Worm (Caenorhabditis elegans) whole organism, L1 larva: Measurements from ENCODE around the gene R107.9.

ENCODE experiments used
- C04F5.9 ChIP-seq: sonication (generic microtip); optimal IDR thresholded peaks from 2 replicates; lab custom pipeline; 2016; ENCODE audit warnings: missing genetic modification characterization, missing compliant biosample characterization
- F16B12.6 ChIP-seq: fragments of 150-350 bp; optimal IDR thresholded peaks from 2 replicates; lab custom pipeline; 2014; ENCODE audit warnings: missing biosample characterization, missing genetic modification characterization
- alr-1 ChIP-seq: fragments of 200-800 bp; sonication (Bioruptor generic); optimal IDR thresholded peaks from 2 replicates; lab custom pipeline; 2018; ENCODE audit warnings: borderline replicate concordance, mild to moderate bottlenecking, missing genetic modification characterization, missing compliant biosample characterization
- aly-2 ChIP-seq: fragments of 150-350 bp; optimal IDR thresholded peaks from 2 replicates; lab custom pipeline; 2014; ENCODE audit warnings: missing biosample characterization, missing genetic modification characterization
- blmp-1 ChIP-seq: fragments of 150-350 bp; optimal IDR thresholded peaks from 2 replicates; lab custom pipeline; 2014; ENCODE audit warnings: missing biosample characterization, missing genetic modification characterization
- ceh-82 ChIP-seq, 3 experiments: fragments of 150-350 bp in 1 of 3; sonication (generic microtip) in 2 of 3; optimal IDR thresholded peaks; 2 replicates each; lab custom pipeline; 2014 to 2017; ENCODE audit warnings: missing biosample characterization in 3 of 3, missing genetic modification characterization in 3 of 3
- ceh-88 ChIP-seq: fragments of 200-800 bp; sonication (Bioruptor generic); IDR thresholded peaks from 2 replicates; pipeline ENCODE4 v1.3.6; 2022; ENCODE audit warnings: missing genetic modification characterization, missing compliant biosample characterization
- ces-1 ChIP-seq: fragments of 150-350 bp; optimal IDR thresholded peaks from 2 replicates; lab custom pipeline; 2014; ENCODE audit warnings: missing biosample characterization, missing genetic modification reagents, missing genetic modification characterization
- dpl-1 ChIP-seq, 3 experiments: fragments of 150-350 bp in 2 of 3; sonication (generic microtip) in 1 of 3; optimal IDR thresholded peaks; 2 replicates each; lab custom pipeline; 2014 to 2017; ENCODE audit warnings: missing biosample characterization in 3 of 3, missing genetic modification characterization in 3 of 3, missing genetic modification reagents in 3 of 3
- dsc-1 ChIP-seq: sonication (generic microtip); optimal IDR thresholded peaks from 2 replicates; lab custom pipeline; 2016; ENCODE audit warnings: mild to moderate bottlenecking, missing genetic modification characterization, missing compliant biosample characterization
- efl-1 ChIP-seq, 4 experiments: fragments of 150-350 bp; optimal IDR thresholded peaks in 3 of 4; peaks in 1 of 4; 1 replicate in 1 of 4; 2 replicates in 3 of 4; lab custom pipeline; 2014; ENCODE audit warnings: missing biosample characterization in 2 of 4, missing genetic modification characterization in 2 of 4, missing genetic modification reagents in 2 of 4
- efl-3 ChIP-seq: fragments of 200-800 bp; sonication (Bioruptor generic); optimal IDR thresholded peaks from 2 replicates; lab custom pipeline; 2018; ENCODE audit warnings: mild to moderate bottlenecking, missing genetic modification characterization, missing compliant biosample characterization
- egl-27 ChIP-seq, 2 experiments: fragments of 150-350 bp in 1 of 2; sonication (generic microtip); optimal IDR thresholded peaks; 3 replicates each; lab custom pipeline; 2017 to 2018; ENCODE audit warnings: missing biosample characterization in 2 of 2, missing genetic modification characterization in 2 of 2, missing genetic modification reagents in 2 of 2
- ets-5 ChIP-seq: fragments of 200-800 bp; sonication (Bioruptor generic); IDR thresholded peaks from 2 replicates; pipeline ENCODE4 v1.3.6; 2022; ENCODE audit warnings: missing genetic modification characterization, missing compliant biosample characterization
- fkh-10 ChIP-seq: sonication (generic microtip); optimal IDR thresholded peaks from 2 replicates; lab custom pipeline; 2017; ENCODE audit warnings: missing biosample characterization, missing genetic modification reagents, missing genetic modification characterization
- fkh-4 ChIP-seq: sonication (generic microtip); optimal IDR thresholded peaks from 2 replicates; lab custom pipeline; 2016; ENCODE audit warnings: missing compliant biosample characterization, missing genetic modification characterization, borderline replicate concordance
- hlh-4 ChIP-seq: sonication (generic microtip); optimal IDR thresholded peaks from 2 replicates; lab custom pipeline; 2016; ENCODE audit warnings: mild to moderate bottlenecking, missing genetic modification characterization, missing compliant biosample characterization
- hpl-2 ChIP-seq: fragments of 150-350 bp; optimal IDR thresholded peaks from 2 replicates; lab custom pipeline; 2014; ENCODE audit warnings: missing biosample characterization, missing genetic modification reagents, missing genetic modification characterization
- irx-1 ChIP-seq: sonication (generic microtip); optimal IDR thresholded peaks from 2 replicates; lab custom pipeline; 2016; ENCODE audit warnings: missing genetic modification characterization, missing compliant biosample characterization
- isw-1 ChIP-seq: fragments of 200-800 bp; sonication (Bioruptor generic); IDR thresholded peaks from 2 replicates; pipeline ENCODE4 v1.3.6; 2022; ENCODE audit warnings: missing genetic modification characterization, missing compliant biosample characterization
- jun-1 ChIP-seq: fragments of 150-350 bp; optimal IDR thresholded peaks from 2 replicates; lab custom pipeline; 2014; ENCODE audit warnings: missing biosample characterization, missing genetic modification reagents, missing genetic modification characterization
- lin-15B ChIP-seq: fragments of 150-350 bp; sonication (generic microtip); optimal IDR thresholded peaks from 3 replicates; lab custom pipeline; 2014; ENCODE audit warnings: missing biosample characterization, missing genetic modification characterization
- lin-35 ChIP-seq, 2 experiments: fragments of 150-350 bp; optimal IDR thresholded peaks; 2 replicates each; lab custom pipeline; 2014; ENCODE audit warnings: missing biosample characterization in 2 of 2, missing genetic modification characterization in 2 of 2, missing genetic modification reagents in 2 of 2
- lin-39 ChIP-seq: fragments of 150-350 bp; optimal IDR thresholded peaks from 2 replicates; lab custom pipeline; 2014; ENCODE audit warnings: missing biosample characterization, missing genetic modification reagents, missing genetic modification characterization
- mdl-1 ChIP-seq, 2 experiments: fragments of 150-350 bp; optimal IDR thresholded peaks; 2 replicates each; lab custom pipeline; 2014 to 2017; ENCODE audit warnings: missing biosample characterization in 2 of 2, missing genetic modification characterization in 2 of 2, inconsistent platforms in 1 of 2
- mef-2 ChIP-seq: fragments of 150-350 bp; optimal IDR thresholded peaks from 2 replicates; lab custom pipeline; 2014; ENCODE audit warnings: missing biosample characterization, missing genetic modification characterization
- nhr-20 ChIP-seq: sonication (generic microtip); optimal IDR thresholded peaks from 2 replicates; lab custom pipeline; 2016; ENCODE audit warnings: mild to moderate bottlenecking, missing genetic modification characterization, missing compliant biosample characterization
- nhr-237 ChIP-seq: fragments of 150-350 bp; optimal IDR thresholded peaks from 2 replicates; lab custom pipeline; 2014; ENCODE audit warnings: missing biosample characterization, missing genetic modification characterization
- nhr-47 ChIP-seq: sonication (generic microtip); optimal IDR thresholded peaks from 2 replicates; lab custom pipeline; 2016; ENCODE audit warnings: mild to moderate bottlenecking, missing genetic modification characterization, moderate library complexity, missing compliant biosample characterization
- nhr-71 ChIP-seq: sonication (generic microtip); optimal IDR thresholded peaks from 2 replicates; lab custom pipeline; 2016; ENCODE audit warnings: mild to moderate bottlenecking, missing genetic modification characterization, moderate library complexity, missing compliant biosample characterization
- nhr-77 ChIP-seq: fragments of 150-350 bp; optimal IDR thresholded peaks from 2 replicates; lab custom pipeline; 2014; ENCODE audit warnings: missing biosample characterization, missing genetic modification characterization
- nhr-85 ChIP-seq: sonication (generic microtip); peaks from one replicate; lab custom pipeline; 2016; ENCODE audit warnings: missing genetic modification characterization, inconsistent platforms, missing compliant biosample characterization
- nhr-90 ChIP-seq: sonication (generic microtip); optimal IDR thresholded peaks from 2 replicates; lab custom pipeline; 2016; ENCODE audit warnings: mild to moderate bottlenecking, missing genetic modification characterization, missing compliant biosample characterization; ENCODE audit not compliant: poor library complexity
- pag-3 ChIP-seq: sonication (generic microtip); optimal IDR thresholded peaks from 2 replicates; lab custom pipeline; 2017; ENCODE audit warnings: missing genetic modification characterization, mild to moderate bottlenecking, missing compliant biosample characterization, antibody characterized with exemption, borderline replicate concordance; ENCODE audit not compliant: insufficient read depth
- pax-3 ChIP-seq: fragments of 200-800 bp; sonication (Bioruptor generic); optimal IDR thresholded peaks from 2 replicates; lab custom pipeline; 2018; ENCODE audit warnings: mild to moderate bottlenecking, missing genetic modification characterization, moderate library complexity, missing compliant biosample characterization
- rnt-1 ChIP-seq: sonication (generic microtip); optimal IDR thresholded peaks from 2 replicates; lab custom pipeline; 2016; ENCODE audit warnings: mild to moderate bottlenecking, missing genetic modification characterization, moderate library complexity, missing compliant biosample characterization
- skn-1 ChIP-seq: fragments of 150-350 bp; optimal IDR thresholded peaks from 2 replicates; lab custom pipeline; 2014; ENCODE audit warnings: missing biosample characterization, missing genetic modification characterization
- snpc-4 ChIP-seq: fragments of 150-350 bp; optimal IDR thresholded peaks from 2 replicates; lab custom pipeline; 2014; ENCODE audit warnings: missing biosample characterization, missing genetic modification characterization
- sox-4 ChIP-seq: sonication (generic microtip); optimal IDR thresholded peaks from 2 replicates; lab custom pipeline; 2016; ENCODE audit warnings: missing genetic modification characterization, missing compliant biosample characterization
- sptf-1 ChIP-seq: fragments of 150-350 bp; optimal IDR thresholded peaks from 2 replicates; lab custom pipeline; 2014; ENCODE audit warnings: missing biosample characterization, missing genetic modification characterization
- sup-37 ChIP-seq: fragments of 200-800 bp; sonication (Bioruptor generic); optimal IDR thresholded peaks from 2 replicates; lab custom pipeline; 2018; ENCODE audit warnings: mild to moderate bottlenecking, missing genetic modification characterization, missing compliant biosample characterization
- swsn-7 ChIP-seq: sonication (generic microtip); optimal IDR thresholded peaks from 2 replicates; lab custom pipeline; 2016; ENCODE audit warnings: missing genetic modification characterization, missing compliant biosample characterization
- tbx-2 ChIP-seq: sonication (generic microtip); optimal IDR thresholded peaks from 2 replicates; lab custom pipeline; 2016; ENCODE audit warnings: missing genetic modification characterization, missing compliant biosample characterization
- tlp-1 ChIP-seq: fragments of 150-350 bp; optimal IDR thresholded peaks from 2 replicates; lab custom pipeline; 2014; ENCODE audit warnings: missing biosample characterization, missing genetic modification characterization
- unc-130 ChIP-seq: fragments of 150-350 bp; optimal IDR thresholded peaks from 2 replicates; lab custom pipeline; 2017; ENCODE audit warnings: missing biosample characterization, missing genetic modification characterization, inconsistent platforms
- unc-62 ChIP-seq: fragments of 150-350 bp; optimal IDR thresholded peaks from 2 replicates; lab custom pipeline; 2014; ENCODE audit warnings: missing biosample characterization, missing genetic modification reagents, missing genetic modification characterization
- unc-86 ChIP-seq: sonication (generic microtip); optimal IDR thresholded peaks from 2 replicates; lab custom pipeline; 2016; ENCODE audit warnings: missing genetic modification characterization, missing compliant biosample characterization
- unc-98 ChIP-seq: fragments of 200-800 bp; sonication (Bioruptor generic); IDR thresholded peaks from 2 replicates; pipeline ENCODE4 v1.3.6; 2022; ENCODE audit warnings: missing genetic modification characterization, missing compliant biosample characterization
- vab-15 ChIP-seq: sonication (generic microtip); optimal IDR thresholded peaks from 2 replicates; lab custom pipeline; 2017; ENCODE audit warnings: missing genotype, mild to moderate bottlenecking, missing genetic modification characterization, missing compliant biosample characterization
- xbp-1 ChIP-seq: sonication (generic microtip); optimal IDR thresholded peaks from 2 replicates; lab custom pipeline; 2016; ENCODE audit warnings: missing genetic modification characterization, missing compliant biosample characterization
- zag-1 ChIP-seq: fragments of 150-350 bp; optimal IDR thresholded peaks from 2 replicates; lab custom pipeline; 2014; ENCODE audit warnings: missing biosample characterization, missing genetic modification characterization
- ztf-11 ChIP-seq, 2 experiments: sonication (generic microtip); optimal IDR thresholded peaks; 2 replicates each; lab custom pipeline; 2016 to 2017; ENCODE audit warnings: missing genetic modification characterization in 2 of 2, missing biosample characterization in 1 of 2, missing compliant biosample characterization in 1 of 2

R107.9 gene

DNA sequence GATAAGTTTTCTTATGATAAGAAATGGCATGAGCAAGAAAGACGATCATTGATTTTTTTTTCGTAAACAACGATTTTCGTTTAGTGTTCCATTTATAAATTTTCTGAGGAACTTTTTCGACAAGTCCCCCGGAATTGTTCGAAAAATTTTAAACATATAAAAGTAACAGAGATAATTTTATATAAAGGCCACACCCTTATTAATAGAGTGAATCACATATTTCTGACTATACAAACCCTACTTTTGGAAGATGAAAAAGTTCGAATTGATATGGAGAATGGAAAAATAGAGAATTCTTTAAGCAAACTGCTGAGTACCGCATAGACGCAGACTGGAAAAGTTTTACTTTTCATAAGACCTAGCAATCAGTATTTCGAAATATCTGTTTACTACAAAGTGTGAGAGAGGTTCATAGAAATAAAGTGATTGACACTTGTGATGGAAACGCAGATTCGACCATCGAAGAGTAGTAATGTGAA, 13.4 kb downstream of the R107.9 start:
- TF ChIP-seq unc-130 (no peak), efl-1 (optimal IDR thresholded peaks at IDR 0.05; lab: Kevin White, UChicago) (peak; percentile 46 to 66), efl-1 (GFP tag; optimal IDR thresholded peaks at IDR 0.05 in 1 of 2; lab: Kevin White, UChicago) (peak; percentile 53 to 95), nhr-71 (peak; percentile 93), xbp-1 (peak; percentile 64), lin-39 (tag; lab: Kevin White, UChicago) (no peak), unc-62 (GFP tag; lab: Kevin White, UChicago) (no peak), F16B12.6 (tag; lab: Kevin White, UChicago) (peak; percentile 30), dpl-1 (GFP tag; optimal IDR thresholded peaks at IDR 0.05; lab: Kevin White, UChicago) (peak; percentile 46 to 56 (median 54)), aly-2 (peak; percentile 99), sox-4 (tag; lab: Kevin White, UChicago) (peak; percentile 11), skn-1 (tag; lab: Kevin White, UChicago) (peak; percentile 97), lin-15B (peak; percentile 23), zag-1 (no peak), nhr-77 (tag; lab: Kevin White, UChicago) (no peak), efl-3 (GFP tag; lab: Kevin White, UChicago) (no peak), ceh-82 (tag; optimal IDR thresholded peaks at IDR 0.05; lab: Kevin White, UChicago) (peak in 1 of 3 experiments; percentile 58), nhr-47 (tag; lab: Kevin White, UChicago) (peak; percentile 68), nhr-90 (tag; lab: Kevin White, UChicago) (peak; percentile 70), nhr-85 (tag; lab: Kevin White, UChicago) (peak; percentile 95), ceh-88 (GFP tag; lab: Robert Waterston, UW) (peak; percentile 78; the same call in 1 of the 2 replicates), C04F5.9 (tag; lab: Kevin White, UChicago) (peak; percentile 21), ces-1 (no peak), fkh-10 (no peak), mef-2 (tag; lab: Kevin White, UChicago) (no peak), lin-35 (GFP tag; optimal IDR thresholded peaks at IDR 0.05; lab: Kevin White, UChicago) (peak; percentile 50 to 87), jun-1 (tag; lab: Kevin White, UChicago) (peak; percentile 3), nhr-237 (tag; lab: Kevin White, UChicago) (peak; percentile 91), sup-37 (no peak), sptf-1 (no peak), rnt-1 (tag; lab: Kevin White, UChicago) (peak; percentile 75), alr-1 (tag; lab: Kevin White, UChicago) (no peak), isw-1 (GFP tag; lab: Robert Waterston, UW) (peak; percentile 45), fkh-4 (no peak), snpc-4 (peak; percentile 47), ets-5 (GFP tag; lab: Robert Waterston, UW) (no peak), egl-27 (tag; optimal IDR thresholded peaks at IDR 0.05; lab: Kevin White, UChicago) (peak in 1 of 2 experiments; percentile 17), tlp-1 (no peak), swsn-7 (tag; lab: Kevin White, UChicago) (peak; percentile 84), unc-98 (GFP tag; lab: Robert Waterston, UW) (no peak), pax-3 (tag; lab: Kevin White, UChicago) (peak; percentile 81), unc-86 (tag; lab: Kevin White, UChicago) (peak; percentile 4), hlh-4 (tag; lab: Kevin White, UChicago) (no peak), blmp-1 (tag; lab: Kevin White, UChicago) (peak; percentile 66), vab-15 (tag; lab: Kevin White, UChicago) (no peak), irx-1 (tag; lab: Kevin White, UChicago) (peak; percentile 60), hpl-2 (peak; percentile 35), nhr-20 (tag; lab: Kevin White, UChicago) (peak; percentile 84), ztf-11 (tag; optimal IDR thresholded peaks at IDR 0.05; lab: Kevin White, UChicago) (no peak), dsc-1 (tag; lab: Kevin White, UChicago) (peak; percentile 52), pag-3 (peak; percentile 36), tbx-2 (tag; lab: Kevin White, UChicago) (peak; percentile 6), mdl-1 (tag; optimal IDR thresholded peaks at IDR 0.05; lab: Kevin White, UChicago) (peak in 1 of 2 experiments; percentile 63)
